Worm (Caenorhabditis elegans): ENCODE measurements around the gene ostf-4.

The ostf-4 gene

DNA sequence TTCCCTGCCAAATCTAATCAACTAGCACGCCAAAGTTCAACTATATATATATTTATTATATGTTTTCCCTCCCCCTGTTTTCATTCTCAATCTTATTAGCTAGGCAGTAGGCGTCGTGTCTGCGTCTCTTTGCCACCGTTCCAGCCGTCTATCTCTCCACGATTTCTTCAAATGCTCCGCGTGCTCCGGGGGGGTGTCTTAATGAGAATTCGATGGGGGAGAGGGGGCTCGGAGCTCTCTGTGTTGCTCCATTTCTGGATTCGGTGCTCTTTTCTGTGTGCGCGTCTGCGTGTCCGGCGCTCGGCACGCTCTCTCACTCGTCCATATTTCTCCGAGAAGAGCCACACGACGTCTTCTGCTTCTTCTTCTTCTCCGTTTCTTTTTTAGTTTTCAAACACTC lies 34.1 kb downstream of the ostf-4 start:
- TF ChIP-seq W03F9.2 (tag; optimal IDR thresholded peaks at IDR 0.05) = no peak
- TF ChIP-seq him-1 (tag; optimal IDR thresholded peaks at IDR 0.05) = peak; percentile 78

- no peak for TF ChIP-seq him-1 (tag; optimal IDR thresholded peaks at IDR 0.05)
Measured at ce11 chrIII:10278826-10279225, 39.5 kb downstream of the ostf-4 start, which contains the start of gene pad-2. Gene pad-2 (plus strand): TSS chrIII:10279126.

DNA sequence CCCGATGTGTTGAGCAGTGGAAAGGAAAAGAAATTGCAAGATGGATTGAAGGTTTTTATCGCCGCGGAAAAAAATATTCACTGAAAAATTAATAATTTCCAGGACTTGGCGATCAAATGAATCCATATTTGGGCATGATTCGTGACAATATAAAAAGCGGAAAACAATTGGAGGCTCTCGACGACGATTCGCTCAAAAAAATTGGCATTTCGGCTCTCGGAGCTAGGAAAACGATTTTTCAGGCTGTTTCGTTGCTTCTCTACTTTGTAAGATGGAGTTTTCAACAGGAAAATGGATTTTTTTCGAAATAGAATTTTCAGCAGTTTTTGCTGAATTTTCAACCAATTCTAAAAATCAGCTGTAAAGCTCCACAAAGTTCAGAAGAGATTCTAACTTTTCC lies 46.6 kb downstream of the ostf-4 start:
- TF ChIP-seq W03F9.2 (tag; optimal IDR thresholded peaks at IDR 0.05) = no peak
- TF ChIP-seq him-1 (tag; optimal IDR thresholded peaks at IDR 0.05) = no peak
- no peak for TF ChIP-seq dao-5 (tag; optimal IDR thresholded peaks at IDR 0.05)

- TF ChIP-seq him-1 (tag; optimal IDR thresholded peaks at IDR 0.05) = peak; percentile 32
- TF ChIP-seq W03F9.2 (tag; optimal IDR thresholded peaks at IDR 0.05) = no peak
Measured at ce11 chrIII:10270778-10271307, 47.5 kb downstream of the ostf-4 start, which contains the start of gene cnk-1. Gene cnk-1 (plus strand): TSS chrIII:10271257.
